Worm (Caenorhabditis elegans): Measurements from ENCODE around the gene nspg-13.

- TF ChIP-seq med-1 (GFP tag; optimal IDR thresholded peaks at IDR 0.05; ENCODE audit: insufficient read depth) (no peak), flt-1 (GFP tag; IDR thresholded peaks at IDR 0.05) (no peak), ref-1 (GFP tag; conservative IDR thresholded peaks at IDR 0.05) (no peak), tab-1 (GFP tag; IDR thresholded peaks at IDR 0.05) (no peak), cog-1 (tag; optimal IDR thresholded peaks at IDR 0.05) (no peak), ztf-23 (GFP tag; IDR thresholded peaks at IDR 0.05) (no peak)
Measured at ce11 chrX:5249603-5250002, 5.4 kb upstream of the nspg-13 start, which contains the start of gene Y34B4A.10.
